Worm (Caenorhabditis elegans) whole organism, young adult: ENCODE results near the gene paf-2.

Experiments used
- B0336.3 ChIP-seq: fragments of 200-800 bp; sonication (Bioruptor generic); IDR thresholded peaks from 2 replicates; pipeline ENCODE4 v1.3.6; 2022; ENCODE audit warnings: missing genetic modification characterization, missing compliant biosample characterization
- C06A6.2 ChIP-seq: fragments of 200-800 bp; sonication (Bioruptor generic); conservative IDR thresholded peaks from 2 replicates; pipeline ENCODE4 v1.3.6; 2022; ENCODE audit warnings: missing genetic modification characterization, missing compliant biosample characterization
- D2030.7 ChIP-seq: fragments of 200-800 bp; sonication (Bioruptor generic); IDR thresholded peaks from 2 replicates; pipeline ENCODE4 v1.3.6; 2022; ENCODE audit warnings: missing genetic modification reagents, missing genetic modification characterization, missing compliant biosample characterization
- F39B2.1 ChIP-seq: fragments of 200-800 bp; sonication (Bioruptor generic); IDR thresholded peaks from 2 replicates; pipeline ENCODE4 v1.3.6; 2022; ENCODE audit warnings: missing genetic modification reagents, missing genetic modification characterization, missing compliant biosample characterization
- F52B5.7 ChIP-seq: sonication (generic microtip); optimal IDR thresholded peaks from 2 replicates; lab custom pipeline; 2016; ENCODE audit warnings: mild to moderate bottlenecking, missing genetic modification characterization, missing compliant biosample characterization
- K11D2.4 ChIP-seq: fragments of 200-800 bp; sonication (Bioruptor generic); IDR thresholded peaks from 2 replicates; pipeline ENCODE4 v1.3.6; 2022; ENCODE audit warnings: missing genetic modification reagents, missing genetic modification characterization, missing compliant biosample characterization
- Y53G8AR.9 ChIP-seq: fragments of 200-800 bp; sonication (Bioruptor generic); conservative IDR thresholded peaks from 2 replicates; pipeline ENCODE4 v1.3.6; 2022; ENCODE audit warnings: missing genetic modification reagents, missing genetic modification characterization, missing compliant biosample characterization
- Y95B8A.8 ChIP-seq: fragments of 200-800 bp; sonication (Bioruptor generic); IDR thresholded peaks from 2 replicates; pipeline ENCODE4 v1.3.6; 2022; ENCODE audit warnings: missing genetic modification reagents, missing genetic modification characterization, missing compliant biosample characterization
- akir-1 ChIP-seq: fragments of 200-800 bp; sonication (Bioruptor generic); optimal IDR thresholded peaks from 2 replicates; lab custom pipeline; 2018; ENCODE audit warnings: mild to moderate bottlenecking, missing genetic modification characterization, moderate library complexity, missing compliant biosample characterization
- ama-1 ChIP-seq, 3 experiments: fragments of 150-350 bp in 1 of 3; sonication (generic microtip) in 2 of 3; optimal IDR thresholded peaks; 2 replicates each; lab custom pipeline; 2014 to 2018; ENCODE audit warnings: missing biosample characterization in 2 of 3, missing genetic modification characterization in 2 of 3, missing genetic modification reagents in 2 of 3
- atf-7 ChIP-seq: sonication (generic microtip); optimal IDR thresholded peaks from 2 replicates; lab custom pipeline; 2017; ENCODE audit warnings: mild to moderate bottlenecking, missing genetic modification characterization, missing compliant biosample characterization
- attf-5 ChIP-seq: fragments of 200-800 bp; sonication (Bioruptor generic); optimal IDR thresholded peaks from 2 replicates; lab custom pipeline; 2018; ENCODE audit warnings: mild to moderate bottlenecking, missing genetic modification characterization, missing compliant biosample characterization
- cebp-1 ChIP-seq, 2 experiments: fragments of 200-800 bp in 1 of 2; sonication (Bioruptor generic) in 1 of 2; sonication (generic microtip) in 1 of 2; IDR thresholded peaks in 1 of 2; optimal IDR thresholded peaks in 1 of 2; 2 replicates each; pipeline versions ENCODE4 v1.3.6 to Lab custom; 2017 to 2022; ENCODE audit warnings: missing compliant biosample characterization in 2 of 2, missing genetic modification characterization in 2 of 2, mild to moderate bottlenecking in 1 of 2, missing genetic modification reagents in 1 of 2, moderate library complexity in 1 of 2
- chd-7 ChIP-seq: sonication (generic microtip); optimal IDR thresholded peaks from 2 replicates; lab custom pipeline; 2016; ENCODE audit warnings: mild to moderate bottlenecking, missing genetic modification characterization, moderate library complexity, missing compliant biosample characterization
- dox-1 ChIP-seq: fragments of 200-800 bp; sonication (Bioruptor generic); IDR thresholded peaks from 2 replicates; pipeline ENCODE4 v1.3.6; 2022; ENCODE audit warnings: missing genetic modification reagents, missing genetic modification characterization, missing compliant biosample characterization
- egl-18 ChIP-seq: fragments of 200-800 bp; sonication (Bioruptor generic); IDR thresholded peaks from 2 replicates; pipeline ENCODE4 v1.3.6; 2022; ENCODE audit warnings: missing genetic modification reagents, missing genetic modification characterization, missing compliant biosample characterization
- egl-44 ChIP-seq: fragments of 200-800 bp; sonication (Bioruptor generic); IDR thresholded peaks from 2 replicates; pipeline ENCODE4 v1.3.6; 2022; ENCODE audit warnings: missing genetic modification reagents, missing genetic modification characterization, missing compliant biosample characterization
- ekl-4 ChIP-seq: fragments of 200-800 bp; sonication (Bioruptor generic); IDR thresholded peaks from 2 replicates; pipeline ENCODE4 v1.3.6; 2022; ENCODE audit warnings: missing genetic modification reagents, missing genetic modification characterization, missing compliant biosample characterization
- gei-17 ChIP-seq: fragments of 200-800 bp; sonication (Bioruptor generic); optimal IDR thresholded peaks from 2 replicates; lab custom pipeline; 2018; ENCODE audit warnings: mild to moderate bottlenecking, missing genetic modification characterization, missing compliant biosample characterization
- hmg-1.2 ChIP-seq: fragments of 200-800 bp; sonication (Bioruptor generic); IDR thresholded peaks from 2 replicates; pipeline ENCODE4 v1.3.6; 2022; ENCODE audit warnings: missing genetic modification reagents, missing genetic modification characterization, missing compliant biosample characterization
- hsf-1 ChIP-seq: fragments of 200-800 bp; sonication (Bioruptor generic); IDR thresholded peaks from 2 replicates; pipeline ENCODE4 v1.3.6; 2022; ENCODE audit warnings: missing genetic modification reagents, missing genetic modification characterization, missing compliant biosample characterization
- let-526 ChIP-seq: fragments of 200-800 bp; sonication (Bioruptor generic); IDR thresholded peaks from 2 replicates; pipeline ENCODE4 v1.3.6; 2022; ENCODE audit warnings: missing genetic modification reagents, missing genetic modification characterization, missing compliant biosample characterization
- lin-26 ChIP-seq: fragments of 200-800 bp; sonication (Bioruptor generic); IDR thresholded peaks from 2 replicates; pipeline ENCODE4 v1.3.6; 2022; ENCODE audit warnings: missing genetic modification reagents, missing genetic modification characterization, missing compliant biosample characterization
- lin-40 ChIP-seq: sonication (generic microtip); optimal IDR thresholded peaks from 2 replicates; lab custom pipeline; 2016; ENCODE audit warnings: missing genetic modification characterization, mild to moderate bottlenecking, missing compliant biosample characterization, missing genotype, missing genetic modification reagents
- lin-54 ChIP-seq: fragments of 200-800 bp; sonication (Bioruptor generic); optimal IDR thresholded peaks from 2 replicates; lab custom pipeline; 2018; ENCODE audit warnings: mild to moderate bottlenecking, missing genetic modification characterization, missing compliant biosample characterization
- lir-1 ChIP-seq: fragments of 200-800 bp; sonication (Bioruptor generic); conservative IDR thresholded peaks from 2 replicates; pipeline ENCODE4 v1.3.6; 2022; ENCODE audit warnings: missing genetic modification reagents, missing genetic modification characterization, missing compliant biosample characterization
- madf-3 ChIP-seq: fragments of 200-800 bp; sonication (Bioruptor generic); IDR thresholded peaks from 2 replicates; pipeline ENCODE4 v1.3.6; 2022; ENCODE audit warnings: missing genetic modification reagents, missing genetic modification characterization, missing compliant biosample characterization
- mcd-1 ChIP-seq: fragments of 200-800 bp; sonication (Bioruptor generic); IDR thresholded peaks from 2 replicates; pipeline ENCODE4 v1.3.6; 2022; ENCODE audit warnings: missing genetic modification reagents, missing genetic modification characterization, missing compliant biosample characterization
- nfya-1 ChIP-seq: sonication (generic microtip); optimal IDR thresholded peaks from 2 replicates; lab custom pipeline; 2017; ENCODE audit warnings: antibody characterized with exemption, missing compliant biosample characterization, missing genetic modification characterization, borderline replicate concordance; ENCODE audit not compliant: insufficient read depth
- nfya-2 ChIP-seq: fragments of 200-800 bp; sonication (Bioruptor generic); IDR thresholded peaks from 2 replicates; pipeline ENCODE4 v1.3.6; 2022; ENCODE audit warnings: missing genetic modification reagents, missing genetic modification characterization, missing compliant biosample characterization
- nfyb-1 ChIP-seq: fragments of 200-800 bp; sonication (Bioruptor generic); IDR thresholded peaks from 2 replicates; pipeline ENCODE4 v1.3.6; 2022; ENCODE audit warnings: missing genetic modification reagents, missing genetic modification characterization, missing compliant biosample characterization
- nhr-80 ChIP-seq: sonication (generic microtip); optimal IDR thresholded peaks from 2 replicates; lab custom pipeline; 2016; ENCODE audit warnings: missing genetic modification characterization, missing compliant biosample characterization
- nhr-90 ChIP-seq: sonication (generic microtip); optimal IDR thresholded peaks from 2 replicates; lab custom pipeline; 2016; ENCODE audit warnings: missing genotype, mild to moderate bottlenecking, missing genetic modification characterization, missing compliant biosample characterization
- pbrm-1 ChIP-seq: fragments of 200-800 bp; sonication (Bioruptor generic); IDR thresholded peaks from 2 replicates; pipeline ENCODE4 v1.3.6; 2022; ENCODE audit warnings: missing genetic modification reagents, missing genetic modification characterization, missing compliant biosample characterization
- repo-1 ChIP-seq: sonication (generic microtip); optimal IDR thresholded peaks from 2 replicates; lab custom pipeline; 2017; ENCODE audit warnings: mild to moderate bottlenecking, missing genetic modification characterization, missing compliant biosample characterization
- snpc-3.4 ChIP-seq: sonication (generic microtip); optimal IDR thresholded peaks from 2 replicates; lab custom pipeline; 2017; ENCODE audit warnings: missing genetic modification characterization, mild to moderate bottlenecking, missing compliant biosample characterization, antibody characterized with exemption, moderate library complexity, missing genotype, missing genetic modification reagents
- somi-1 ChIP-seq: fragments of 200-800 bp; sonication (Bioruptor generic); optimal IDR thresholded peaks from 2 replicates; lab custom pipeline; 2018; ENCODE audit warnings: mild to moderate bottlenecking, missing genetic modification characterization, missing compliant biosample characterization
- tbp1 ChIP-seq: fragments of 200-800 bp; sonication (Bioruptor generic); optimal IDR thresholded peaks from 2 replicates; lab custom pipeline; 2018; ENCODE audit warnings: mild to moderate bottlenecking, missing genetic modification characterization, missing compliant biosample characterization
- tlf-1 ChIP-seq: fragments of 200-800 bp; sonication (Bioruptor generic); optimal IDR thresholded peaks from 2 replicates; lab custom pipeline; 2018; ENCODE audit warnings: mild to moderate bottlenecking, missing genetic modification characterization, missing compliant biosample characterization
- ztf-25 ChIP-seq: fragments of 200-800 bp; sonication (Bioruptor generic); IDR thresholded peaks from 2 replicates; pipeline ENCODE4 v1.3.6; 2022; ENCODE audit warnings: missing genetic modification reagents, missing genetic modification characterization, missing compliant biosample characterization
- ztf-26 ChIP-seq: sonication (generic microtip); optimal IDR thresholded peaks from 2 replicates; lab custom pipeline; 2017; ENCODE audit warnings: missing genetic modification characterization, missing compliant biosample characterization

paf-2 gene

ce11 chrX:4246237-4246697, 51.3 kb downstream of the paf-2 start:
- TF ChIP-seq K11D2.4 (GFP tag; lab: Robert Waterston, UW) (0 out of 2 replicates have a peak, but pooled peaks have one; percentile 10), mcd-1 (GFP tag; lab: Robert Waterston, UW) (no peak), lin-26 (GFP tag; lab: Robert Waterston, UW) (0 out of 2 replicates have a peak, but pooled peaks have one; percentile 12), repo-1 (tag; lab: Kevin White, UChicago) (peak; percentile 89), ekl-4 (GFP tag; lab: Robert Waterston, UW) (0 out of 2 replicates have a peak, but pooled peaks have one; percentile 30), pbrm-1 (0 out of 2 replicates have a peak, but pooled peaks have one; percentile 37), somi-1 (GFP tag; lab: Kevin White, UChicago) (peak; percentile 25), let-526 (GFP tag; lab: Robert Waterston, UW) (0 out of 2 replicates have a peak, but pooled peaks have one; percentile 4), madf-3 (0 out of 2 replicates have a peak, but pooled peaks have one; percentile 38), akir-1 (no peak), nfya-2 (GFP tag; lab: Robert Waterston, UW) (no peak), lir-1 (GFP tag; lab: Robert Waterston, UW) (0 out of 2 replicates have a peak, but pooled peaks have one; percentile 46), B0336.3 (GFP tag; lab: Robert Waterston, UW) (peak; percentile 86), ama-1 (optimal IDR thresholded peaks at IDR 0.05; lab: Kevin White, UChicago) (peak; percentile 46), ama-1 (GFP tag; optimal IDR thresholded peaks at IDR 0.05; lab: Kevin White, UChicago) (no peak), cebp-1 (GFP tag; IDR thresholded peaks at IDR 0.05; lab: Robert Waterston, UW) (no peak), cebp-1 (tag; optimal IDR thresholded peaks at IDR 0.05; lab: Kevin White, UChicago) (peak; percentile 57), attf-5 (GFP tag; lab: Kevin White, UChicago) (peak; percentile 2), hmg-1.2 (GFP tag; lab: Robert Waterston, UW) (no peak), nfya-1 (tag; lab: Kevin White, UChicago) (no peak), F39B2.1 (GFP tag; lab: Robert Waterston, UW) (no peak), lin-54 (GFP tag; lab: Kevin White, UChicago) (no peak), C06A6.2 (GFP tag; lab: Robert Waterston, UW) (0 out of 2 replicates have a peak, but pooled peaks have one; percentile 38), egl-18 (GFP tag; lab: Robert Waterston, UW) (no peak), F52B5.7 (tag; lab: Kevin White, UChicago) (no peak), D2030.7 (no peak), egl-44 (GFP tag; lab: Robert Waterston, UW) (no peak), snpc-3.4 (tag; lab: Kevin White, UChicago) (no peak), nhr-80 (tag; lab: Kevin White, UChicago) (peak; percentile 53), lin-40 (tag; lab: Kevin White, UChicago) (peak; percentile 40), nfyb-1 (GFP tag; lab: Robert Waterston, UW) (0 out of 2 replicates have a peak, but pooled peaks have one; percentile 37), atf-7 (peak; percentile 40), tbp1 (GFP tag; lab: Kevin White, UChicago) (peak; percentile 49), ztf-26 (tag; lab: Kevin White, UChicago) (peak; percentile 24), ztf-25 (GFP tag; lab: Robert Waterston, UW) (0 out of 2 replicates have a peak, but pooled peaks have one; percentile 15), chd-7 (tag; lab: Kevin White, UChicago) (peak; percentile 46), gei-17 (GFP tag; lab: Kevin White, UChicago) (peak; percentile 38), hsf-1 (GFP tag; lab: Robert Waterston, UW) (no peak), Y95B8A.8 (GFP tag; lab: Robert Waterston, UW) (no peak), tlf-1 (peak; percentile 49), dox-1 (GFP tag; lab: Robert Waterston, UW) (peak; percentile 65), nhr-90 (peak; percentile 18), Y53G8AR.9 (0 out of 2 replicates have a peak, but pooled peaks have one; percentile 56)
